Fruit fly (Drosophila melanogaster) whole organism, embryonic: ENCODE results near the gene Or7a.

Source experiments
- Abd-B ChIP-seq: fragments of 200-800 bp; sonication (Bioruptor generic); optimal IDR thresholded peaks from 2 replicates; lab custom pipeline; 2018; ENCODE audit warnings: missing biosample characterization, mild to moderate bottlenecking, missing genetic modification characterization, moderate library complexity
- CG10274 ChIP-seq: fragments of 200-800 bp; sonication (Bioruptor generic); optimal IDR thresholded peaks from 3 replicates; lab custom pipeline; 2017; ENCODE audit warnings: missing biosample characterization, mild to moderate bottlenecking, missing genetic modification characterization
- CG14860 ChIP-seq: fragments of 200-800 bp; sonication (Bioruptor generic); IDR thresholded peaks from 3 replicates; pipeline ENCODE4 v1.3.6; 2022; ENCODE audit warnings: missing biosample characterization, missing genetic modification characterization; ENCODE audit not compliant: partially characterized antibody
- CG15011 ChIP-seq: fragments of 200-800 bp; sonication (Bioruptor generic); optimal IDR thresholded peaks from 3 replicates; lab custom pipeline; 2018; ENCODE audit warnings: missing biosample characterization, mild to moderate bottlenecking, missing genetic modification characterization
- CG1529 ChIP-seq: fragments of 200-800 bp; sonication (Bioruptor generic); optimal IDR thresholded peaks from 3 replicates; lab custom pipeline; 2018; ENCODE audit warnings: missing biosample characterization, missing genetic modification characterization
- CG17612 ChIP-seq: fragments of 200-800 bp; sonication (Bioruptor generic); IDR thresholded peaks from 2 replicates; pipeline ENCODE4 v1.3.6; 2022; ENCODE audit warnings: missing biosample characterization, missing genetic modification characterization
- CG18764 ChIP-seq: fragments of 200-800 bp; sonication (Bioruptor generic); optimal IDR thresholded peaks from 3 replicates; lab custom pipeline; 2016; ENCODE audit warnings: missing biosample characterization, missing genetic modification characterization
- CG2120 ChIP-seq: fragments of 200-800 bp; sonication (Bioruptor generic); optimal IDR thresholded peaks from 3 replicates; lab custom pipeline; 2016; ENCODE audit warnings: missing biosample characterization, missing genetic modification characterization
- CG30431 ChIP-seq: fragments of 200-800 bp; sonication (Bioruptor generic); optimal IDR thresholded peaks from 2 replicates; lab custom pipeline; 2017; ENCODE audit warnings: missing biosample characterization, missing genetic modification characterization
- CG3281 ChIP-seq: fragments of 200-800 bp; sonication (Bioruptor generic); optimal IDR thresholded peaks from 3 replicates; lab custom pipeline; 2017; ENCODE audit warnings: missing biosample characterization, mild to moderate bottlenecking, missing genetic modification characterization
- CG3838 ChIP-seq: fragments of 200-800 bp; sonication (Bioruptor generic); optimal IDR thresholded peaks from 3 replicates; lab custom pipeline; 2016; ENCODE audit warnings: missing biosample characterization, missing genetic modification characterization
- CG3847 ChIP-seq: fragments of 200-800 bp; sonication (Bioruptor generic); IDR thresholded peaks from 2 replicates; pipeline ENCODE4 v1.3.6; 2022; ENCODE audit warnings: missing biosample characterization, missing genetic modification characterization
- CG4282 ChIP-seq: fragments of 200-800 bp; sonication (Bioruptor generic); optimal IDR thresholded peaks from 2 replicates; lab custom pipeline; 2016; ENCODE audit warnings: missing biosample characterization, missing genetic modification characterization
- CG43689 ChIP-seq: fragments of 200-800 bp; sonication (Bioruptor generic); IDR thresholded peaks from 2 replicates; pipeline ENCODE4 v1.3.6; 2022; ENCODE audit warnings: missing biosample characterization, missing genetic modification characterization
- CG5180 ChIP-seq: fragments of 200-800 bp; sonication (Bioruptor generic); optimal IDR thresholded peaks from 3 replicates; lab custom pipeline; 2017; ENCODE audit warnings: missing biosample characterization, missing genetic modification characterization, mild to moderate bottlenecking, moderate library complexity, missing genetic modification reagents
- CG6683 ChIP-seq: fragments of 200-800 bp; sonication (Bioruptor generic); optimal IDR thresholded peaks from 2 replicates; lab custom pipeline; 2017; ENCODE audit warnings: missing biosample characterization, mild to moderate bottlenecking, missing genetic modification characterization, missing genetic modification reagents
- CG7556 ChIP-seq: fragments of 200-800 bp; sonication (Bioruptor generic); optimal IDR thresholded peaks from 2 replicates; lab custom pipeline; 2017; ENCODE audit warnings: missing biosample characterization, mild to moderate bottlenecking, missing genetic modification characterization
- CG7745 ChIP-seq: fragments of 200-800 bp; sonication (Bioruptor generic); optimal IDR thresholded peaks from 2 replicates; lab custom pipeline; 2018; ENCODE audit warnings: missing biosample characterization, mild to moderate bottlenecking, missing genetic modification characterization, moderate library complexity
- CG7987 ChIP-seq: fragments of 200-800 bp; sonication (Bioruptor generic); optimal IDR thresholded peaks from 2 replicates; lab custom pipeline; 2018; ENCODE audit warnings: missing biosample characterization, mild to moderate bottlenecking, missing genetic modification characterization, moderate library complexity
- CG8089 ChIP-seq: fragments of 200-800 bp; sonication (Bioruptor generic); optimal IDR thresholded peaks from 3 replicates; lab custom pipeline; 2016; ENCODE audit warnings: missing biosample characterization, missing genetic modification characterization
- CG8290 ChIP-seq, 3 experiments: fragments of 200-800 bp; sonication (Bioruptor generic); optimal IDR thresholded peaks; 2 replicates each; lab custom pipeline; 2016 to 2019; ENCODE audit warnings: missing biosample characterization in 3 of 3, missing genetic modification characterization in 3 of 3, mild to moderate bottlenecking in 2 of 3, moderate library complexity in 1 of 3
- CG9609 ChIP-seq: fragments of 200-800 bp; sonication (Bioruptor generic); optimal IDR thresholded peaks from 3 replicates; lab custom pipeline; 2016; ENCODE audit warnings: missing biosample characterization, missing genetic modification characterization
- Dek ChIP-seq: fragments of 200-800 bp; sonication (Bioruptor generic); optimal IDR thresholded peaks from 3 replicates; lab custom pipeline; 2019; ENCODE audit warnings: missing biosample characterization, mild to moderate bottlenecking, missing genetic modification characterization, moderate library complexity
- Ets65A ChIP-seq: fragments of 200-800 bp; sonication (Bioruptor generic); peaks from one replicate; lab custom pipeline; 2016; ENCODE audit warnings: missing biosample characterization, missing genetic modification characterization
- Fer2 ChIP-seq: fragments of 200-800 bp; sonication (Bioruptor generic); optimal IDR thresholded peaks from 2 replicates; lab custom pipeline; 2018; ENCODE audit warnings: missing biosample characterization, mild to moderate bottlenecking, missing genetic modification characterization, moderate library complexity
- Hmr ChIP-seq: fragments of 200-800 bp; sonication (Bioruptor generic); optimal IDR thresholded peaks from 3 replicates; lab custom pipeline; 2017; ENCODE audit warnings: mild to moderate bottlenecking, missing biosample characterization, missing genetic modification reagents, missing genetic modification characterization
- Hmx ChIP-seq: fragments of 200-800 bp; sonication (Bioruptor generic); optimal IDR thresholded peaks from 2 replicates; lab custom pipeline; 2016; ENCODE audit warnings: missing biosample characterization, missing genetic modification characterization
- Hr39 ChIP-seq: fragments of >200 bp; optimal IDR thresholded peaks from 2 replicates; lab custom pipeline; 2017
- Lpt ChIP-seq: fragments of >200 bp; optimal IDR thresholded peaks from 2 replicates; lab custom pipeline; 2018; ENCODE audit warnings: missing biosample characterization, missing genetic modification characterization
- Mrtf ChIP-seq: fragments of 200-800 bp; sonication (Bioruptor generic); IDR thresholded peaks from 3 replicates; pipeline ENCODE4 v1.3.6; 2022; ENCODE audit warnings: missing biosample characterization, missing genetic modification characterization
- Neu2 ChIP-seq: fragments of 200-800 bp; sonication (Bioruptor generic); optimal IDR thresholded peaks from 3 replicates; lab custom pipeline; 2016; ENCODE audit warnings: missing biosample characterization, missing genetic modification characterization, borderline replicate concordance
- bab2 ChIP-seq: fragments of 200-800 bp; sonication (Bioruptor generic); optimal IDR thresholded peaks from 2 replicates; lab custom pipeline; 2016; ENCODE audit warnings: missing biosample characterization, missing genetic modification characterization
- bbx ChIP-seq: fragments of 200-800 bp; sonication (Bioruptor generic); IDR thresholded peaks from 2 replicates; pipeline ENCODE4 v1.3.6; 2022; ENCODE audit warnings: missing biosample characterization, missing genetic modification characterization; ENCODE audit not compliant: partially characterized antibody
- caup ChIP-seq: fragments of 200-800 bp; sonication (Bioruptor generic); optimal IDR thresholded peaks from 3 replicates; lab custom pipeline; 2017; ENCODE audit warnings: missing biosample characterization, mild to moderate bottlenecking, missing genetic modification characterization, moderate library complexity; ENCODE audit not compliant: severe bottlenecking
- chn ChIP-seq: fragments of 200-800 bp; sonication (Bioruptor generic); optimal IDR thresholded peaks from 2 replicates; lab custom pipeline; 2016; ENCODE audit warnings: missing biosample characterization, missing genetic modification characterization
- disco-r ChIP-seq: fragments of 200-800 bp; sonication (Bioruptor generic); optimal IDR thresholded peaks from 2 replicates; lab custom pipeline; 2016; ENCODE audit warnings: missing biosample characterization, missing genetic modification characterization
- ewg ChIP-seq: fragments of 200-800 bp; sonication (Bioruptor generic); optimal IDR thresholded peaks from 3 replicates; lab custom pipeline; 2017; ENCODE audit warnings: mild to moderate bottlenecking, missing biosample characterization, missing genetic modification reagents, missing genetic modification characterization
- gcm ChIP-seq: fragments of 200-800 bp; sonication (Bioruptor generic); optimal IDR thresholded peaks from 2 replicates; lab custom pipeline; 2019; ENCODE audit warnings: missing biosample characterization, mild to moderate bottlenecking, missing genetic modification characterization, moderate library complexity
- jumu ChIP-seq: fragments of 200-800 bp; sonication (Bioruptor generic); optimal IDR thresholded peaks from 3 replicates; lab custom pipeline; 2016; ENCODE audit warnings: missing biosample characterization, missing genetic modification characterization
- maf-S ChIP-seq: fragments of 200-800 bp; sonication (Bioruptor generic); optimal IDR thresholded peaks from 2 replicates; lab custom pipeline; 2016; ENCODE audit warnings: missing biosample characterization, missing genetic modification characterization
- pan ChIP-seq, 4 experiments: fragments of >200 bp in 3 of 4; fragments of 200-800 bp in 1 of 4; sonication (Bioruptor generic) in 1 of 4; optimal IDR thresholded peaks in 3 of 4; IDR thresholded peaks in 1 of 4; 2 replicates each; pipeline versions ENCODE4 v1.3.6 to Lab custom; 2017 to 2022; ENCODE audit warnings: missing biosample characterization in 2 of 4, missing genetic modification characterization in 2 of 4, mixed read lengths in 1 of 4
- ro ChIP-seq: fragments of 200-800 bp; sonication (Bioruptor generic); IDR thresholded peaks from 2 replicates; pipeline ENCODE4 v1.3.6; 2022; ENCODE audit warnings: missing biosample characterization, missing genetic modification characterization
- seq ChIP-seq: fragments of 200-800 bp; sonication (Bioruptor generic); IDR thresholded peaks from 2 replicates; pipeline ENCODE4 v1.3.6; 2022; ENCODE audit warnings: missing biosample characterization, missing genetic modification characterization
- sim ChIP-seq: fragments of 200-800 bp; sonication (Bioruptor generic); IDR thresholded peaks from 2 replicates; pipeline ENCODE4 v1.3.6; 2022; ENCODE audit warnings: missing biosample characterization, missing genetic modification characterization
- sisA ChIP-seq: fragments of 200-800 bp; sonication (Bioruptor generic); IDR thresholded peaks from 2 replicates; pipeline ENCODE4 v1.3.6; 2022; ENCODE audit warnings: missing biosample characterization, missing genetic modification characterization
- sna ChIP-seq: fragments of 200-800 bp; sonication (Bioruptor generic); IDR thresholded peaks from 2 replicates; pipeline ENCODE4 v1.3.6; 2022; ENCODE audit warnings: missing biosample characterization, missing genetic modification characterization; ENCODE audit not compliant: partially characterized antibody
- tap ChIP-seq: fragments of 200-800 bp; optimal IDR thresholded peaks from 3 replicates; lab custom pipeline; 2019; ENCODE audit warnings: missing biosample characterization, mild to moderate bottlenecking, missing genetic modification characterization, moderate library complexity
- ttk ChIP-seq: fragments of 200-800 bp; sonication (Bioruptor generic); IDR thresholded peaks from 2 replicates; pipeline ENCODE4 v2.1.2; 2022; ENCODE audit warnings: missing biosample characterization, missing genetic modification characterization
- z ChIP-seq: fragments of 200-800 bp; sonication (Bioruptor generic); IDR thresholded peaks from 3 replicates; pipeline ENCODE4 v1.3.6; 2022; ENCODE audit warnings: missing biosample characterization, missing genetic modification characterization

Gene Or7a

DNA sequence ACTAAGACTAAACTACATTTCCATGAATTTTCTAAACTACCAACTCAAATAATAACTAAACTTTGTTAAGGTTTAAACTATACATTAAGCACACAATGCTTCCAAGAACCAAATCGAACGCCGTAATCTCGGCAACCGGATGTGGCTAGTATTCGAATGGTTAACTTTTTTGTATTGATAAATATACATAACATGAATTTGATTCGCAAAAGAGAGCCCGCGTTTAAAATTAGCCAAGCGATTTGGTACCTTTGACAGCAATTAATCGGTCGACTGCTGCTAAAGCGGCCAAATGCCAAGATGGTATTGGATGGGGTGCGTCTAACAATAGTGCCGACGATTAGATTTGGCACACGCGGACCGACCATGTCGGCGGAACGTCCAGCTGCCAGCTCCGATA is 17.9 kb downstream of the Or7a start, which contains the start of gene CG15336:
Gene CG15336, plus strand, starts transcription at position 301 of the 400 bp plus-strand sequence.
- no peak for TF ChIP-seq Abd-B (GFP tag; lab: Kevin White, UChicago)
- TF ChIP-seq CG8089 (GFP tag; lab: Kevin White, UChicago), result no peak
- no peak for TF ChIP-seq CG43689 (GFP tag; lab: Robert Waterston, UW)
- TF ChIP-seq Hmr, result no peak
- TF ChIP-seq z (GFP tag; lab: Robert Waterston, UW), result no peak
- TF ChIP-seq CG4282 (GFP tag; lab: Kevin White, UChicago), result no peak
- no peak for TF ChIP-seq disco-r (GFP tag; lab: Kevin White, UChicago)
- TF ChIP-seq seq (GFP tag; lab: Robert Waterston, UW), result no peak
- TF ChIP-seq chn (GFP tag; lab: Kevin White, UChicago), result no peak
- TF ChIP-seq CG1529 (GFP tag; lab: Kevin White, UChicago), result no peak
- TF ChIP-seq maf-S (GFP tag; lab: Kevin White, UChicago), result no peak
- TF ChIP-seq CG17612 (GFP tag; lab: Robert Waterston, UW), result no peak
- no peak for TF ChIP-seq CG10274 (GFP tag; lab: Kevin White, UChicago)
- no peak for TF ChIP-seq ro (GFP tag; lab: Robert Waterston, UW)
- TF ChIP-seq Mrtf, result no peak
- no peak for TF ChIP-seq tap
- no peak for TF ChIP-seq CG7987
- no peak for TF ChIP-seq ttk (GFP tag; lab: Robert Waterston, UW)
- no peak for TF ChIP-seq CG7556
- TF ChIP-seq CG14860, result no peak

DNA sequence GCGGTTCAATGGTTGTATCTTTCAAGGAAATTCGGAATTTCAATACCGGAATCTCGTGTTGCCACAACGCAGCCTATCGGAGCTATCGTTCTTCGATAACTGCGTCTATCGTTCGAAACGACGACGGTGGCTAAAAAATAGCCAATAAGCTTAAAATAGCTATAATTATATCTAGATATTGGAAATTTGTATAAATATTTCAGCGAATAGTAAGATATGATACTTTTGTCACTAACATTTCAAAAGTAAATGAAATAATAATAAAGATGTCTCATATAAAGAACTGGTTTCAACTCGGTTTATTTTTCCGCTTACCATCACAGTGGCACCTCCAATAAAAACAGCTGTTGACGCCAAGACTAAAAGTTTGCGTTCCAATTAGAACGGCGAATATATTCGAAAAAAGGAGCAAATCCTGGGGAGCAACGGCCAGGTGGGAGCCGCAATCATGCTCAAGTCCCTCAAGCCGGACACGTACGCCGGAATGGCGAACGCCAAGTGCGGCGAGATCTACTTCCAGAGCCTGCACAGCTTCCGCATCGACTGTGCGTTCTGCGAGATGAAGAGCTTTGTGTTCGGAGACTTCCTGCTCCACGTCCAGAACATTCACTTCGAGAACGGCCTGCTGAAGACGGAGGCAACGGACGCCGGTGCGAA is 19.9 kb downstream of the Or7a start, which contains the start of the genes alpha-PheRS and CG2129:
Gene alpha-PheRS, minus strand, starts transcription at position 102 of the 657 bp plus-strand sequence.
Gene CG2129, plus strand, starts transcription at position 339 of the 657 bp plus-strand sequence.
- no peak for TF ChIP-seq Neu2 (GFP tag; lab: Kevin White, UChicago)
- TF ChIP-seq pan (optimal IDR thresholded peaks at IDR 0.05; lab: Kevin White, UChicago), result no peak
- no peak for TF ChIP-seq pan (GFP tag; optimal IDR thresholded peaks at IDR 0.05 in 1 of 2, IDR thresholded peaks at IDR 0.05 in 1 of 2)
- TF ChIP-seq bbx (GFP tag; lab: Robert Waterston, UW), result no peak
- TF ChIP-seq sna, result no peak
- no peak for TF ChIP-seq CG8290 (GFP tag; optimal IDR thresholded peaks at IDR 0.05; lab: Kevin White, UChicago)
- no peak for TF ChIP-seq CG8290 (tag; optimal IDR thresholded peaks at IDR 0.05; lab: Kevin White, UChicago)
- TF ChIP-seq Ets65A (GFP tag; lab: Kevin White, UChicago), result no peak
- no peak for TF ChIP-seq Lpt (GFP tag; lab: Kevin White, UChicago)
- TF ChIP-seq Mrtf, result no peak
- TF ChIP-seq CG14860, result no peak
- no peak for TF ChIP-seq ewg (GFP tag; lab: Kevin White, UChicago)
- no peak for TF ChIP-seq bab2 (GFP tag; lab: Kevin White, UChicago)
- TF ChIP-seq CG15011 (GFP tag; lab: Kevin White, UChicago), result no peak
- TF ChIP-seq sisA (GFP tag; lab: Robert Waterston, UW), result no peak
- no peak for TF ChIP-seq CG6683
- no peak for TF ChIP-seq sim (GFP tag; lab: Robert Waterston, UW)
- 0 out of 2 replicates have a peak, but pooled peaks have one; percentile 12 for TF ChIP-seq CG3847 (GFP tag; lab: Robert Waterston, UW)
- TF ChIP-seq Hr39 (lab: Kevin White, UChicago), result no peak
- TF ChIP-seq CG5180, result no peak
- no peak for TF ChIP-seq CG3838 (GFP tag; lab: Kevin White, UChicago)
- TF ChIP-seq CG2120 (GFP tag; lab: Kevin White, UChicago), result peak; percentile 84
- no peak for TF ChIP-seq gcm (GFP tag; lab: Kevin White, UChicago)
- no peak for TF ChIP-seq CG30431 (GFP tag; lab: Kevin White, UChicago)
- peak; percentile 3 for TF ChIP-seq Dek (tag; lab: Kevin White, UChicago)
- no peak for TF ChIP-seq caup (GFP tag; lab: Kevin White, UChicago)
- no peak for TF ChIP-seq jumu (GFP tag; lab: Kevin White, UChicago)
- no peak for TF ChIP-seq CG18764 (GFP tag; lab: Kevin White, UChicago)
- TF ChIP-seq Hmx (GFP tag; lab: Kevin White, UChicago), result no peak
- TF ChIP-seq CG9609 (GFP tag; lab: Kevin White, UChicago), result no peak
- peak; percentile 13 for TF ChIP-seq CG3281 (GFP tag; lab: Kevin White, UChicago)
- TF ChIP-seq Fer2 (tag; lab: Kevin White, UChicago), result no peak
- TF ChIP-seq CG7745, result no peak
